Fruit fly (Drosophila melanogaster) whole organism, embryonic: ENCODE results near the gene Parg.

ENCODE experiments used
- CG18262 ChIP-seq: fragments of 200-800 bp; optimal IDR thresholded peaks from 3 replicates; lab custom pipeline; 2019; ENCODE audit warnings: missing biosample characterization, mild to moderate bottlenecking, missing genetic modification characterization, moderate library complexity
- CG30431 ChIP-seq: fragments of 200-800 bp; sonication (Bioruptor generic); optimal IDR thresholded peaks from 2 replicates; lab custom pipeline; 2017; ENCODE audit warnings: missing biosample characterization, missing genetic modification characterization
- CG5953 ChIP-seq: fragments of 200-800 bp; sonication (Bioruptor generic); IDR thresholded peaks from 2 replicates; pipeline ENCODE4 v1.3.6; 2022; ENCODE audit warnings: missing biosample characterization, missing genetic modification characterization
- CG9727 ChIP-seq: fragments of 200-800 bp; sonication (Bioruptor generic); optimal IDR thresholded peaks from 3 replicates; lab custom pipeline; 2017; ENCODE audit warnings: missing biosample characterization, mild to moderate bottlenecking, missing genetic modification characterization
- CG9817 ChIP-seq: fragments of 200-800 bp; sonication (Bioruptor generic); optimal IDR thresholded peaks from 2 replicates; lab custom pipeline; 2018; ENCODE audit warnings: missing biosample characterization, mild to moderate bottlenecking, missing genetic modification characterization, moderate library complexity
- Hmx ChIP-seq: fragments of 200-800 bp; sonication (Bioruptor generic); optimal IDR thresholded peaks from 2 replicates; lab custom pipeline; 2016; ENCODE audit warnings: missing biosample characterization, missing genetic modification characterization
- NFAT ChIP-seq: fragments of 200-800 bp; sonication (Bioruptor generic); IDR thresholded peaks from 2 replicates; pipeline ENCODE4 v1.3.6; 2022; ENCODE audit warnings: missing biosample characterization, missing genetic modification characterization
- Trl ChIP-seq, 3 experiments: fragments of >200 bp in 2 of 3; fragments of 200-800 bp in 1 of 3; sonication (Bioruptor generic) in 1 of 3; optimal IDR thresholded peaks; 2 replicates in 1 of 3; 3 replicates in 2 of 3; lab custom pipeline; 2016 to 2017; ENCODE audit warnings: missing biosample characterization in 1 of 3, missing genetic modification characterization in 1 of 3
- gcm ChIP-seq: fragments of 200-800 bp; sonication (Bioruptor generic); optimal IDR thresholded peaks from 2 replicates; lab custom pipeline; 2019; ENCODE audit warnings: missing biosample characterization, mild to moderate bottlenecking, missing genetic modification characterization, moderate library complexity
- hkb ChIP-seq, 2 experiments: fragments of 200-800 bp in 1 of 2; fragments of >200 bp in 1 of 2; sonication (Bioruptor generic) in 1 of 2; IDR thresholded peaks in 1 of 2; optimal IDR thresholded peaks in 1 of 2; 2 replicates each; pipeline versions ENCODE4 v1.3.6 to Lab custom; 2017 to 2022; ENCODE audit warnings: missing biosample characterization in 1 of 2, missing genetic modification characterization in 1 of 2
- nau ChIP-seq: fragments of 200-800 bp; sonication (Bioruptor generic); optimal IDR thresholded peaks from 3 replicates; lab custom pipeline; 2017; ENCODE audit warnings: missing biosample characterization, mild to moderate bottlenecking, missing genetic modification characterization, missing genetic modification reagents
- p53 ChIP-seq: fragments of 200-800 bp; sonication (Bioruptor generic); optimal IDR thresholded peaks from 2 replicates; lab custom pipeline; 2016; ENCODE audit warnings: missing biosample characterization, missing genetic modification characterization

DNA sequence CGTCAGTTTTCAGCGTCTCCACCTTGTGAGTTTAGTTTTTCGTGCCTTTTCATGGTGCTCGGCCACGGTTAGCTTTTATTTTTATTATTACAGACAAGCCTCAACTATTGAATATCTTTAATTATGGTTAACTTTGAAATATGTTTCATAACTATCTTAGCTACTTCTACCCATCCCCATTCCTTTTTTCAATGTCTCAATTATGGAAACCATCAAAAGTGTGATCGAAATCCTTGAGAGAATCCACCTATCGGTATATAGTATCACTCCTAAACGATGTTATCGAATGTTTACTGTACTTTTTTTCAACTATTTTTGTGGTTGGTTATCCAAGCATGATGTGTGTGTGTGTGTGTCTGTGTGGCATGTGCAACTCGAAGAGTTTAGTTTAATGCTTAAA is 42.7 kb upstream of the Parg start:
- TF ChIP-seq gcm = peak; percentile 39
- TF ChIP-seq nau (GFP tag; lab: Kevin White, UChicago) = no peak
- no peak for TF ChIP-seq CG5953
- TF ChIP-seq Trl (optimal IDR thresholded peaks at IDR 0.05; lab: Kevin White, UChicago) = no peak
- TF ChIP-seq Trl (GFP tag; optimal IDR thresholded peaks at IDR 0.05; lab: Kevin White, UChicago) = peak; percentile 1
- TF ChIP-seq CG30431 = no peak
- no peak for TF ChIP-seq hkb (optimal IDR thresholded peaks at IDR 0.05; lab: Kevin White, UChicago)
- 0 out of 2 replicates have a peak, but pooled peaks have one; percentile 18 for TF ChIP-seq hkb (GFP tag; IDR thresholded peaks at IDR 0.05; lab: Robert Waterston, UW)
- no peak for TF ChIP-seq p53 (GFP tag; lab: Kevin White, UChicago)
- no peak for TF ChIP-seq NFAT (GFP tag; lab: Robert Waterston, UW)
- TF ChIP-seq Hmx (GFP tag; lab: Kevin White, UChicago) = no peak
- TF ChIP-seq CG18262 = peak; percentile 40
- TF ChIP-seq CG9817 (tag; lab: Kevin White, UChicago) = peak; percentile 49
- TF ChIP-seq CG9727 (GFP tag; lab: Kevin White, UChicago) = no peak
